Worm (Caenorhabditis elegans): ENCODE data around the gene bath-5.

- no peak for TF ChIP-seq unc-86 (tag; optimal IDR thresholded peaks at IDR 0.05)
- TF ChIP-seq nhr-76 (tag; optimal IDR thresholded peaks at IDR 0.05): no peak
- TF ChIP-seq lin-15B (tag; optimal IDR thresholded peaks at IDR 0.05): no peak
- TF ChIP-seq nhr-237 (tag; optimal IDR thresholded peaks at IDR 0.05): no peak
- TF ChIP-seq fos-1 (tag; optimal IDR thresholded peaks at IDR 0.05): no peak
- TF ChIP-seq lin-39 (tag; optimal IDR thresholded peaks at IDR 0.05): no peak
- TF ChIP-seq unc-98 (GFP tag; IDR thresholded peaks at IDR 0.05): no peak
- TF ChIP-seq pqm-1 (tag; optimal IDR thresholded peaks at IDR 0.05): no peak
- no peak for TF ChIP-seq mdl-1 (tag; optimal IDR thresholded peaks at IDR 0.05)
- TF ChIP-seq snpc-4 (tag; optimal IDR thresholded peaks at IDR 0.05): no peak
- TF ChIP-seq elt-2 (tag; optimal IDR thresholded peaks at IDR 0.05): no peak
- no peak for TF ChIP-seq aha-1 (tag; optimal IDR thresholded peaks at IDR 0.05)
These were observed 32.2 kb upstream of the bath-5 start, which contains the start of gene F07E5.13 for ce11 chrII:2063989-2064388.
